Fruit fly (Drosophila melanogaster) whole organism, embryonic: ENCODE results near the gene Top3alpha.
A peak's percentile ranks its signal among the peaks of the same experiment; 100 is the strongest.

Source experiments
- ATbp ChIP-seq: fragments of 200-800 bp; sonication (Bioruptor generic); optimal IDR thresholded peaks from 2 replicates; lab custom pipeline; 2017; ENCODE audit warnings: missing biosample characterization, mild to moderate bottlenecking, missing genetic modification characterization, missing genetic modification reagents
- Bteb2 ChIP-seq: fragments of 200-800 bp; sonication (Bioruptor generic); optimal IDR thresholded peaks from 2 replicates; lab custom pipeline; 2016; ENCODE audit warnings: missing biosample characterization, missing genetic modification characterization
- CG10267 ChIP-seq: fragments of 200-800 bp; sonication (Bioruptor generic); optimal IDR thresholded peaks from 2 replicates; lab custom pipeline; 2018; ENCODE audit warnings: missing biosample characterization, mild to moderate bottlenecking, missing genetic modification characterization, moderate library complexity
- CG10979 ChIP-seq: fragments of 200-800 bp; sonication (Bioruptor generic); optimal IDR thresholded peaks from 2 replicates; lab custom pipeline; 2018; ENCODE audit warnings: missing biosample characterization, mild to moderate bottlenecking, missing genetic modification characterization, moderate library complexity
- CG14441 ChIP-seq: fragments of 200-800 bp; sonication (Bioruptor generic); IDR thresholded peaks from 2 replicates; pipeline ENCODE4 v1.3.6; 2022; ENCODE audit warnings: missing biosample characterization, missing genetic modification characterization
- CG14710 ChIP-seq: fragments of 200-800 bp; sonication (Bioruptor generic); optimal IDR thresholded peaks from 3 replicates; lab custom pipeline; 2019; ENCODE audit warnings: missing biosample characterization, mild to moderate bottlenecking, missing genetic modification characterization, moderate library complexity
- CG15011 ChIP-seq: fragments of 200-800 bp; sonication (Bioruptor generic); optimal IDR thresholded peaks from 3 replicates; lab custom pipeline; 2018; ENCODE audit warnings: missing biosample characterization, mild to moderate bottlenecking, missing genetic modification characterization
- CG15269 ChIP-seq: fragments of 200-800 bp; sonication (Bioruptor generic); optimal IDR thresholded peaks from 2 replicates; lab custom pipeline; 2018; ENCODE audit warnings: missing biosample characterization, mild to moderate bottlenecking, missing genetic modification characterization, moderate library complexity
- CG15479 ChIP-seq: fragments of 200-800 bp; sonication (Bioruptor generic); optimal IDR thresholded peaks from 3 replicates; lab custom pipeline; 2019; ENCODE audit warnings: missing biosample characterization, mild to moderate bottlenecking, missing genetic modification characterization, moderate library complexity
- CG16815 ChIP-seq: fragments of 200-800 bp; sonication (Bioruptor generic); optimal IDR thresholded peaks from 3 replicates; lab custom pipeline; 2017; ENCODE audit warnings: missing biosample characterization, mild to moderate bottlenecking, missing genetic modification characterization
- CG17359 ChIP-seq: fragments of 200-800 bp; sonication (Bioruptor generic); optimal IDR thresholded peaks from 3 replicates; lab custom pipeline; 2018; ENCODE audit warnings: missing biosample characterization, mild to moderate bottlenecking, missing genetic modification characterization, moderate library complexity
- CG17802 ChIP-seq: fragments of 200-800 bp; sonication (Bioruptor generic); optimal IDR thresholded peaks from 2 replicates; lab custom pipeline; 2018; ENCODE audit warnings: missing biosample characterization, mild to moderate bottlenecking, missing genetic modification characterization, moderate library complexity
- CG17829 ChIP-seq: fragments of 200-800 bp; optimal IDR thresholded peaks from 2 replicates; lab custom pipeline; 2019; ENCODE audit warnings: missing biosample characterization, mild to moderate bottlenecking, missing genetic modification characterization, moderate library complexity
- CG18476 ChIP-seq: fragments of 200-800 bp; sonication (Bioruptor generic); optimal IDR thresholded peaks from 2 replicates; lab custom pipeline; 2016; ENCODE audit warnings: missing biosample characterization, mild to moderate bottlenecking, missing genetic modification characterization
- CG2116 ChIP-seq: fragments of 200-800 bp; sonication (Bioruptor generic); optimal IDR thresholded peaks from 3 replicates; lab custom pipeline; 2018; ENCODE audit warnings: missing biosample characterization, mild to moderate bottlenecking, missing genetic modification characterization
- CG2129 ChIP-seq: fragments of 200-800 bp; sonication (Bioruptor generic); IDR thresholded peaks from 2 replicates; pipeline ENCODE4 v1.3.6; 2022; ENCODE audit warnings: missing biosample characterization, missing genetic modification characterization; ENCODE audit not compliant: partially characterized antibody
- CG2199 ChIP-seq: fragments of 200-800 bp; sonication (Bioruptor generic); IDR thresholded peaks from 3 replicates; pipeline ENCODE4 v1.3.6; 2022; ENCODE audit warnings: missing biosample characterization, missing genetic modification characterization
- CG2202 ChIP-seq: fragments of 200-800 bp; sonication (Bioruptor generic); optimal IDR thresholded peaks from 2 replicates; lab custom pipeline; 2018; ENCODE audit warnings: missing biosample characterization, mild to moderate bottlenecking, missing genetic modification characterization
- CG2712 ChIP-seq: fragments of 200-800 bp; optimal IDR thresholded peaks from 3 replicates; lab custom pipeline; 2019; ENCODE audit warnings: missing biosample characterization, mild to moderate bottlenecking, missing genetic modification characterization, moderate library complexity
- CG3163 ChIP-seq: fragments of 200-800 bp; sonication (Bioruptor generic); optimal IDR thresholded peaks from 3 replicates; lab custom pipeline; 2016; ENCODE audit warnings: missing biosample characterization, missing genetic modification characterization
- CG3281 ChIP-seq: fragments of 200-800 bp; sonication (Bioruptor generic); optimal IDR thresholded peaks from 3 replicates; lab custom pipeline; 2017; ENCODE audit warnings: missing biosample characterization, mild to moderate bottlenecking, missing genetic modification characterization
- CG4360 ChIP-seq: fragments of 200-800 bp; sonication (Bioruptor generic); IDR thresholded peaks from 2 replicates; pipeline ENCODE4 v1.3.6; 2022; ENCODE audit warnings: missing biosample characterization, missing genetic modification characterization
- CG7745 ChIP-seq: fragments of 200-800 bp; sonication (Bioruptor generic); optimal IDR thresholded peaks from 2 replicates; lab custom pipeline; 2018; ENCODE audit warnings: missing biosample characterization, mild to moderate bottlenecking, missing genetic modification characterization, moderate library complexity
- CG7987 ChIP-seq: fragments of 200-800 bp; sonication (Bioruptor generic); optimal IDR thresholded peaks from 2 replicates; lab custom pipeline; 2018; ENCODE audit warnings: missing biosample characterization, mild to moderate bottlenecking, missing genetic modification characterization, moderate library complexity
- Dad ChIP-seq: fragments of 200-800 bp; sonication (Bioruptor generic); optimal IDR thresholded peaks from 3 replicates; lab custom pipeline; 2016; ENCODE audit warnings: missing biosample characterization, missing genetic modification characterization
- Dek ChIP-seq: fragments of 200-800 bp; sonication (Bioruptor generic); optimal IDR thresholded peaks from 3 replicates; lab custom pipeline; 2019; ENCODE audit warnings: missing biosample characterization, mild to moderate bottlenecking, missing genetic modification characterization, moderate library complexity
- Doc3 ChIP-seq: fragments of 200-800 bp; sonication (Bioruptor generic); IDR thresholded peaks from 3 replicates; pipeline ENCODE4 v1.3.6; 2022; ENCODE audit warnings: missing biosample characterization, missing genetic modification characterization; ENCODE audit not compliant: partially characterized antibody
- Eip74EF ChIP-seq, 2 experiments: fragments of 200-800 bp in 1 of 2; fragments of >200 bp in 1 of 2; sonication (Bioruptor generic) in 1 of 2; optimal IDR thresholded peaks; 2 replicates each; lab custom pipeline; 2017 to 2019; ENCODE audit warnings: missing biosample characterization in 2 of 2, missing genetic modification characterization in 2 of 2, mild to moderate bottlenecking in 1 of 2, moderate library complexity in 1 of 2
- HmgD ChIP-seq: fragments of 200-800 bp; sonication (Bioruptor generic); optimal IDR thresholded peaks from 3 replicates; lab custom pipeline; 2016; ENCODE audit warnings: missing biosample characterization, missing genetic modification characterization
- Usf ChIP-seq: fragments of 200-800 bp; sonication (Bioruptor generic); optimal IDR thresholded peaks from 2 replicates; lab custom pipeline; 2017; ENCODE audit warnings: missing genotype, missing biosample characterization, missing genetic modification characterization
- Xbp1 ChIP-seq: fragments of 200-800 bp; sonication (Bioruptor generic); optimal IDR thresholded peaks from 3 replicates; lab custom pipeline; 2016; ENCODE audit warnings: missing biosample characterization, mild to moderate bottlenecking, missing genetic modification characterization
- ab ChIP-seq: fragments of 200-800 bp; sonication (Bioruptor generic); optimal IDR thresholded peaks from 2 replicates; lab custom pipeline; 2016; ENCODE audit warnings: missing biosample characterization, missing genetic modification characterization
- abd-A ChIP-seq: fragments of 200-800 bp; sonication (Bioruptor generic); optimal IDR thresholded peaks from 3 replicates; lab custom pipeline; 2019; ENCODE audit warnings: missing biosample characterization, mild to moderate bottlenecking, missing genetic modification characterization, moderate library complexity
- al ChIP-seq: fragments of 200-800 bp; sonication (Bioruptor generic); IDR thresholded peaks from 2 replicates; pipeline ENCODE4 v1.3.6; 2022; ENCODE audit warnings: missing biosample characterization, missing genetic modification characterization
- ara ChIP-seq: fragments of 200-800 bp; sonication (Bioruptor generic); IDR thresholded peaks from 2 replicates; pipeline ENCODE4 v1.3.6; 2022; ENCODE audit warnings: missing biosample characterization, missing genetic modification characterization
- bcd ChIP-seq: fragments of 200-800 bp; sonication (Bioruptor generic); optimal IDR thresholded peaks from 2 replicates; lab custom pipeline; 2017; ENCODE audit warnings: missing biosample characterization, mild to moderate bottlenecking, missing genetic modification characterization
- bsh ChIP-seq, 2 experiments: fragments of 200-800 bp; sonication (Bioruptor generic); optimal IDR thresholded peaks; 2 replicates each; lab custom pipeline; 2017 to 2018; ENCODE audit warnings: mild to moderate bottlenecking in 2 of 2, missing biosample characterization in 2 of 2, missing genetic modification characterization in 2 of 2, moderate library complexity in 1 of 2
- disco-r ChIP-seq: fragments of 200-800 bp; sonication (Bioruptor generic); optimal IDR thresholded peaks from 2 replicates; lab custom pipeline; 2016; ENCODE audit warnings: missing biosample characterization, missing genetic modification characterization
- dmrt99B ChIP-seq: fragments of 200-800 bp; sonication (Bioruptor generic); optimal IDR thresholded peaks from 2 replicates; lab custom pipeline; 2018; ENCODE audit warnings: missing biosample characterization, mild to moderate bottlenecking, missing genetic modification characterization, moderate library complexity
- ewg ChIP-seq: fragments of 200-800 bp; sonication (Bioruptor generic); optimal IDR thresholded peaks from 3 replicates; lab custom pipeline; 2017; ENCODE audit warnings: mild to moderate bottlenecking, missing biosample characterization, missing genetic modification reagents, missing genetic modification characterization
- gcm2 ChIP-seq: fragments of 200-800 bp; sonication (Bioruptor generic); optimal IDR thresholded peaks from 2 replicates; lab custom pipeline; 2016; ENCODE audit warnings: missing biosample characterization, missing genetic modification characterization
- gsb-n ChIP-seq: fragments of 200-800 bp; sonication (Bioruptor generic); optimal IDR thresholded peaks from 3 replicates; lab custom pipeline; 2018; ENCODE audit warnings: missing biosample characterization, mild to moderate bottlenecking, missing genetic modification characterization
- h ChIP-seq: fragments of >200 bp; optimal IDR thresholded peaks from 2 replicates; lab custom pipeline; 2017
- lmd ChIP-seq: fragments of 200-800 bp; sonication (Bioruptor generic); IDR thresholded peaks from 2 replicates; pipeline ENCODE4 v1.3.6; 2022; ENCODE audit warnings: missing biosample characterization, missing genetic modification characterization
- nom ChIP-seq: fragments of 200-800 bp; sonication (Bioruptor generic); optimal IDR thresholded peaks from 2 replicates; lab custom pipeline; 2017; ENCODE audit warnings: missing biosample characterization, missing genetic modification characterization, mild to moderate bottlenecking, moderate library complexity, missing genetic modification reagents
- oc ChIP-seq: fragments of 200-800 bp; sonication (Bioruptor generic); optimal IDR thresholded peaks from 2 replicates; lab custom pipeline; 2018; ENCODE audit warnings: missing biosample characterization, mild to moderate bottlenecking, missing genetic modification characterization, moderate library complexity
- pros ChIP-seq: fragments of 200-800 bp; sonication (Bioruptor generic); optimal IDR thresholded peaks from 3 replicates; lab custom pipeline; 2019; ENCODE audit warnings: missing biosample characterization, mild to moderate bottlenecking, missing genetic modification characterization, moderate library complexity
- tin ChIP-seq: fragments of 200-800 bp; sonication (Bioruptor generic); optimal IDR thresholded peaks from 3 replicates; lab custom pipeline; 2016; ENCODE audit warnings: missing biosample characterization, missing genetic modification characterization
- yki ChIP-seq: fragments of >200 bp; optimal IDR thresholded peaks from 3 replicates; lab custom pipeline; 2018

Top3alpha gene

DNA sequence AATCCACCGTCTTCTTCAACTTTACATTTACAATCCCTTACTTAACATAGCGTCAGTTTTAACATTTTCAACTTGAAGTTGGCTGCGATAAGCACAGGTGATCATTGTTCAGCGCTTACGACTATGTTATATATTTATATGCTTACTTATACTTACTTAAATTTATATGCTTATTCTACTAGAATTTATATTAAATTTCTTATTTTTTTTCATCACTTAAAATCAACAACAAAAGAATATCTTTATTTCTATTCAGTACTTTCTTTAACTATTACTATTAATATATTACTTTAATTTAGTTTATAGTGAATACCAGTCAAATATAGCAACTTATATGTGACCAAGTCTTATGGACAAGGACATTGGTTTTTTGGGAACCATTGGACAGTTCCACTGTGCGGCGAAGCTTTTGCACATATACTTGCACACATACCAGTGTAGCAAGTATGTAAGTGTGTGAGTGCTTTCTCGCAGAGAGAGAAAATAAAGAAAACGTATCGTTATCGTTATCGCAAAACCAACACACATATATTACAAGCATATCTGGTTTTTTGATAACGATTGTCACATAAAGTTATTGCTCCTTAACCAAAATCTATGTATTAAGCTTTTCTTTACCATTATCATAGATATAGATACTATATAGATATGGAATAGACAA, 19.3 kb downstream of the Top3alpha start, which contains the start of gene Hasp (continued):
- TF ChIP-seq lmd (GFP tag; lab: Robert Waterston, UW), result peak; percentile 58; the same call in 1 of the 2 replicates
- TF ChIP-seq Eip74EF (GFP tag; optimal IDR thresholded peaks at IDR 0.05; lab: Kevin White, UChicago), result peak in 1 of 2 experiments; percentile 67
- TF ChIP-seq CG3281 (GFP tag; lab: Kevin White, UChicago), result peak; percentile 64
- TF ChIP-seq CG3163, result no peak
- no peak for TF ChIP-seq CG15479 (GFP tag; lab: Kevin White, UChicago)
- TF ChIP-seq Bteb2 (GFP tag; lab: Kevin White, UChicago), result no peak
- TF ChIP-seq al (GFP tag; lab: Robert Waterston, UW), result no peak
- TF ChIP-seq CG7745 (tag; lab: Kevin White, UChicago), result no peak
- peak; percentile 50; the same call in 2 of the 3 replicates for TF ChIP-seq Doc3 (GFP tag; lab: Robert Waterston, UW)
- no peak for TF ChIP-seq CG15269 (tag; lab: Kevin White, UChicago)
- TF ChIP-seq dmrt99B (tag; lab: Kevin White, UChicago), result no peak
- TF ChIP-seq CG2199, result no peak
- peak; percentile 65 for TF ChIP-seq tin (GFP tag; lab: Kevin White, UChicago)
- no peak for TF ChIP-seq disco-r
- no peak for TF ChIP-seq nom
- peak; percentile 46 for TF ChIP-seq CG14710
- peak; percentile 22 for TF ChIP-seq CG2202 (tag; lab: Kevin White, UChicago)
- no peak for TF ChIP-seq CG4360 (GFP tag; lab: Robert Waterston, UW)
- TF ChIP-seq ewg (GFP tag; lab: Kevin White, UChicago), result peak; percentile 41
- TF ChIP-seq abd-A, result no peak
- TF ChIP-seq ab (GFP tag; lab: Kevin White, UChicago), result no peak
- no peak for TF ChIP-seq yki (lab: Kevin White, UChicago)
- TF ChIP-seq CG15011 (GFP tag; lab: Kevin White, UChicago), result no peak
- peak; percentile 72 for TF ChIP-seq CG2712 (tag; lab: Kevin White, UChicago)
- peak; percentile 62 for TF ChIP-seq CG17829 (tag; lab: Kevin White, UChicago)
- TF ChIP-seq CG18476 (GFP tag; lab: Kevin White, UChicago), result peak; percentile 42
- no peak for TF ChIP-seq Usf
- TF ChIP-seq bsh (GFP tag; optimal IDR thresholded peaks at IDR 0.05; lab: Kevin White, UChicago), result peak in 1 of 2 experiments; percentile 75
- peak; percentile 69 for TF ChIP-seq CG10267
- no peak for TF ChIP-seq gsb-n (tag; lab: Kevin White, UChicago)
- peak; percentile 18 for TF ChIP-seq Dek (tag; lab: Kevin White, UChicago)
- no peak for TF ChIP-seq CG7987 (GFP tag; lab: Kevin White, UChicago)
- TF ChIP-seq CG2116 (GFP tag; lab: Kevin White, UChicago), result peak; percentile 72
- TF ChIP-seq CG17359 (tag; lab: Kevin White, UChicago), result peak; percentile 70
- no peak for TF ChIP-seq CG16815 (GFP tag; lab: Kevin White, UChicago)
- peak; percentile 74 for TF ChIP-seq CG10979
- TF ChIP-seq CG2129 (GFP tag; lab: Robert Waterston, UW), result no peak
- TF ChIP-seq ara (GFP tag; lab: Robert Waterston, UW), result peak; percentile 44; the same call in 1 of the 2 replicates
- TF ChIP-seq CG17802 (tag; lab: Kevin White, UChicago), result no peak
- no peak for TF ChIP-seq pros (GFP tag; lab: Kevin White, UChicago)
- TF ChIP-seq Dad (GFP tag; lab: Kevin White, UChicago), result peak; percentile 18
- peak; percentile 53; the same call in 1 of the 2 replicates for TF ChIP-seq CG14441 (GFP tag; lab: Robert Waterston, UW)
- peak; percentile 53 for TF ChIP-seq bcd
- TF ChIP-seq gcm2 (GFP tag; lab: Kevin White, UChicago), result no peak
- peak; percentile 41 for TF ChIP-seq oc (tag; lab: Kevin White, UChicago)
- TF ChIP-seq Xbp1, result peak; percentile 52
- TF ChIP-seq HmgD (GFP tag; lab: Kevin White, UChicago), result no peak
- no peak for TF ChIP-seq h (lab: Kevin White, UChicago)
- TF ChIP-seq ATbp, result peak; percentile 44
